Worm (Caenorhabditis elegans) whole organism, L2 larva: ENCODE data around the gene gst-7.

ENCODE experiments used
- C34F6.9 ChIP-seq: fragments of 150-350 bp; optimal IDR thresholded peaks from 2 replicates; lab custom pipeline; 2014; ENCODE audit warnings: missing biosample characterization, missing genetic modification characterization
- F13H6.1 ChIP-seq: sonication (generic microtip); optimal IDR thresholded peaks from 2 replicates; lab custom pipeline; 2016; ENCODE audit warnings: missing genetic modification characterization, missing compliant biosample characterization
- R02D3.7 ChIP-seq: fragments of 150-350 bp; optimal IDR thresholded peaks from 2 replicates; lab custom pipeline; 2014; ENCODE audit warnings: missing biosample characterization, missing genetic modification characterization
- Y55F3AM.14 ChIP-seq: fragments of 200-800 bp; sonication (Bioruptor generic); optimal IDR thresholded peaks from 2 replicates; lab custom pipeline; 2018; ENCODE audit warnings: mild to moderate bottlenecking, missing genetic modification characterization, missing compliant biosample characterization
- ZK546.5 ChIP-seq: sonication (generic microtip); optimal IDR thresholded peaks from 2 replicates; lab custom pipeline; 2017; ENCODE audit warnings: missing biosample characterization, missing genetic modification characterization
- alr-1 ChIP-seq: fragments of 150-350 bp; optimal IDR thresholded peaks from 2 replicates; lab custom pipeline; 2014; ENCODE audit warnings: missing biosample characterization, missing genetic modification characterization
- aly-2 ChIP-seq: fragments of 150-350 bp; optimal IDR thresholded peaks from 2 replicates; lab custom pipeline; 2014; ENCODE audit warnings: missing biosample characterization, missing genetic modification characterization
- ama-1 ChIP-seq: fragments of 150-350 bp; optimal IDR thresholded peaks from 2 replicates; lab custom pipeline; 2018; ENCODE audit warnings: inconsistent platforms
- blmp-1 ChIP-seq: sonication (generic microtip); optimal IDR thresholded peaks from 2 replicates; lab custom pipeline; 2017; ENCODE audit warnings: missing genetic modification characterization, mild to moderate bottlenecking, missing compliant biosample characterization, antibody characterized with exemption, moderate library complexity; ENCODE audit not compliant: insufficient read depth
- ceh-16 ChIP-seq: fragments of 150-350 bp; optimal IDR thresholded peaks from 2 replicates; lab custom pipeline; 2014; ENCODE audit warnings: missing biosample characterization, missing genetic modification characterization
- ceh-82 ChIP-seq: fragments of 150-350 bp; optimal IDR thresholded peaks from 2 replicates; lab custom pipeline; 2014; ENCODE audit warnings: missing biosample characterization, missing genetic modification characterization
- crh-2 ChIP-seq: sonication (generic microtip); optimal IDR thresholded peaks from 2 replicates; lab custom pipeline; 2017; ENCODE audit warnings: missing biosample characterization, missing genetic modification characterization
- dmd-4 ChIP-seq: sonication (generic microtip); optimal IDR thresholded peaks from 2 replicates; lab custom pipeline; 2017; ENCODE audit warnings: missing biosample characterization, missing genetic modification characterization
- egl-27 ChIP-seq: sonication (generic microtip); optimal IDR thresholded peaks from 3 replicates; lab custom pipeline; 2017; ENCODE audit warnings: missing biosample characterization, missing genetic modification reagents, missing genetic modification characterization
- elt-1 ChIP-seq: fragments of 150-350 bp; optimal IDR thresholded peaks from 2 replicates; lab custom pipeline; 2014; ENCODE audit warnings: missing biosample characterization, missing genetic modification characterization
- elt-3 ChIP-seq: sonication (generic microtip); optimal IDR thresholded peaks from 2 replicates; lab custom pipeline; 2017; ENCODE audit warnings: missing biosample characterization, missing genetic modification characterization
- fos-1 ChIP-seq: fragments of 150-350 bp; optimal IDR thresholded peaks from 2 replicates; lab custom pipeline; 2014; ENCODE audit warnings: missing biosample characterization, missing genetic modification characterization
- gmeb-1 ChIP-seq: fragments of 150-350 bp; optimal IDR thresholded peaks from 2 replicates; lab custom pipeline; 2014; ENCODE audit warnings: missing biosample characterization, missing genetic modification characterization
- lin-11 ChIP-seq: fragments of 150-350 bp; sonication (generic microtip); optimal IDR thresholded peaks from 2 replicates; lab custom pipeline; 2014; ENCODE audit warnings: missing biosample characterization, missing genetic modification characterization, inconsistent platforms, mixed read lengths
- lin-13 ChIP-seq: fragments of 150-350 bp; optimal IDR thresholded peaks from 2 replicates; lab custom pipeline; 2014; ENCODE audit warnings: missing biosample characterization, missing genetic modification reagents, missing genetic modification characterization
- lin-39 ChIP-seq: fragments of 150-350 bp; optimal IDR thresholded peaks from 2 replicates; lab custom pipeline; 2014; ENCODE audit warnings: missing biosample characterization, missing genetic modification reagents, missing genetic modification characterization
- lsy-2 ChIP-seq, 2 experiments: fragments of 150-350 bp in 1 of 2; sonication (generic microtip) in 1 of 2; optimal IDR thresholded peaks; 2 replicates each; lab custom pipeline; 2014 to 2017; ENCODE audit warnings: missing biosample characterization in 2 of 2, missing genetic modification characterization in 2 of 2
- mab-5 ChIP-seq: fragments of 150-350 bp; optimal IDR thresholded peaks from 2 replicates; lab custom pipeline; 2014; ENCODE audit warnings: missing biosample characterization, missing genetic modification characterization
- mbf-1 ChIP-seq: sonication (generic microtip); optimal IDR thresholded peaks from 2 replicates; lab custom pipeline; 2017; ENCODE audit warnings: missing biosample characterization, missing genetic modification characterization
- mdl-1 ChIP-seq, 2 experiments: fragments of 150-350 bp in 1 of 2; sonication (generic microtip) in 1 of 2; optimal IDR thresholded peaks; 2 replicates each; lab custom pipeline; 2017; ENCODE audit warnings: missing biosample characterization in 2 of 2, missing genetic modification characterization in 2 of 2
- nhr-10 ChIP-seq: sonication (generic microtip); optimal IDR thresholded peaks from 2 replicates; lab custom pipeline; 2017; ENCODE audit warnings: missing biosample characterization, missing genetic modification characterization
- nhr-11 ChIP-seq: fragments of 150-350 bp; optimal IDR thresholded peaks from 2 replicates; lab custom pipeline; 2014; ENCODE audit warnings: missing biosample characterization, missing genetic modification characterization
- nhr-12 ChIP-seq: fragments of 150-350 bp; optimal IDR thresholded peaks from 2 replicates; lab custom pipeline; 2014; ENCODE audit warnings: missing biosample characterization, missing genetic modification characterization
- nhr-129 ChIP-seq: fragments of 150-350 bp; optimal IDR thresholded peaks from 2 replicates; lab custom pipeline; 2014; ENCODE audit warnings: missing biosample characterization, missing genetic modification characterization
- nhr-21 ChIP-seq: fragments of 150-350 bp; optimal IDR thresholded peaks from 2 replicates; lab custom pipeline; 2014; ENCODE audit warnings: missing biosample characterization, missing genetic modification characterization
- nhr-23 ChIP-seq: fragments of 150-350 bp; optimal IDR thresholded peaks from 2 replicates; lab custom pipeline; 2014; ENCODE audit warnings: missing biosample characterization, missing genetic modification reagents, missing genetic modification characterization
- nhr-237 ChIP-seq: fragments of 150-350 bp; optimal IDR thresholded peaks from 2 replicates; lab custom pipeline; 2014; ENCODE audit warnings: missing biosample characterization, missing genetic modification characterization
- nhr-25 ChIP-seq: fragments of 150-350 bp; sonication (generic microtip); optimal IDR thresholded peaks from 3 replicates; lab custom pipeline; 2014; ENCODE audit warnings: missing biosample characterization, missing genetic modification characterization
- nhr-6 ChIP-seq: fragments of 150-350 bp; optimal IDR thresholded peaks from 2 replicates; lab custom pipeline; 2014; ENCODE audit warnings: missing biosample characterization, missing genetic modification characterization
- nhr-77 ChIP-seq: fragments of 150-350 bp; optimal IDR thresholded peaks from 2 replicates; lab custom pipeline; 2014; ENCODE audit warnings: missing biosample characterization, missing genetic modification characterization
- peb-1 ChIP-seq: fragments of 150-350 bp; optimal IDR thresholded peaks from 2 replicates; lab custom pipeline; 2014; ENCODE audit warnings: missing biosample characterization, missing genetic modification characterization
- sem-4 ChIP-seq: fragments of 150-350 bp; optimal IDR thresholded peaks from 2 replicates; lab custom pipeline; 2014; ENCODE audit warnings: missing biosample characterization, missing genetic modification reagents, missing genetic modification characterization
- skn-1 ChIP-seq: sonication (generic microtip); optimal IDR thresholded peaks from 2 replicates; lab custom pipeline; 2017; ENCODE audit warnings: missing biosample characterization, missing genetic modification characterization
- sma-3 ChIP-seq: sonication (generic microtip); optimal IDR thresholded peaks from 2 replicates; lab custom pipeline; 2016; ENCODE audit warnings: missing genetic modification reagents, missing genetic modification characterization, missing compliant biosample characterization
- sma-9 ChIP-seq, 2 experiments: fragments of 150-350 bp in 1 of 2; sonication (generic microtip) in 1 of 2; optimal IDR thresholded peaks; 2 replicates each; lab custom pipeline; 2014 to 2016; ENCODE audit warnings: missing genetic modification characterization in 2 of 2, mild to moderate bottlenecking in 1 of 2, missing biosample characterization in 1 of 2, missing compliant biosample characterization in 1 of 2, missing genetic modification reagents in 1 of 2, moderate library complexity in 1 of 2
- snpc-4 ChIP-seq: fragments of 150-350 bp; optimal IDR thresholded peaks from 2 replicates; lab custom pipeline; 2014; ENCODE audit warnings: missing biosample characterization, missing genetic modification characterization
- unc-39 ChIP-seq: fragments of 150-350 bp; optimal IDR thresholded peaks from 2 replicates; lab custom pipeline; 2014; ENCODE audit warnings: missing biosample characterization, missing genetic modification characterization
- unc-55 ChIP-seq: fragments of 150-350 bp; sonication (generic microtip); optimal IDR thresholded peaks from 3 replicates; lab custom pipeline; 2014; ENCODE audit warnings: missing biosample characterization, missing genetic modification reagents, missing genetic modification characterization
- unc-62 ChIP-seq: fragments of 150-350 bp; optimal IDR thresholded peaks from 2 replicates; lab custom pipeline; 2014; ENCODE audit warnings: missing biosample characterization, missing genetic modification reagents, missing genetic modification characterization
- zag-1 ChIP-seq: fragments of 150-350 bp; optimal IDR thresholded peaks from 2 replicates; lab custom pipeline; 2014; ENCODE audit warnings: missing biosample characterization, missing genetic modification characterization
- ztf-1 ChIP-seq: fragments of 200-800 bp; sonication (Bioruptor generic); conservative IDR thresholded peaks from 2 replicates; pipeline ENCODE4 v1.3.6; 2022; ENCODE audit warnings: missing genetic modification characterization, missing compliant biosample characterization
- ztf-11 ChIP-seq: sonication (generic microtip); optimal IDR thresholded peaks from 2 replicates; lab custom pipeline; 2017; ENCODE audit warnings: missing biosample characterization, missing genetic modification characterization
- ztf-4 ChIP-seq: fragments of 150-350 bp; optimal IDR thresholded peaks from 2 replicates; lab custom pipeline; 2014; ENCODE audit warnings: missing biosample characterization, missing genetic modification characterization

gst-7 gene

ce11 chrII:4905331-4905730 lies 23.5 kb downstream of the gst-7 start:
- TF ChIP-seq Y55F3AM.14 (GFP tag; lab: Kevin White, UChicago) = no peak
- no peak for TF ChIP-seq ceh-16 (tag; lab: Kevin White, UChicago)
- no peak for TF ChIP-seq nhr-12 (tag; lab: Kevin White, UChicago)
- no peak for TF ChIP-seq nhr-23
- no peak for TF ChIP-seq blmp-1
- no peak for TF ChIP-seq ama-1 (lab: Kevin White, UChicago)
- TF ChIP-seq peb-1 = no peak
- TF ChIP-seq lin-13 (GFP tag; lab: Kevin White, UChicago) = no peak
- TF ChIP-seq C34F6.9 (tag; lab: Kevin White, UChicago) = no peak
- no peak for TF ChIP-seq elt-1
- TF ChIP-seq ztf-1 (GFP tag; lab: Robert Waterston, UW) = no peak
- TF ChIP-seq aly-2 (tag; lab: Kevin White, UChicago) = no peak
- no peak for TF ChIP-seq lin-11 (tag; lab: Kevin White, UChicago)
- TF ChIP-seq ceh-82 (tag; lab: Kevin White, UChicago) = no peak

- TF ChIP-seq mab-5 (tag; lab: Kevin White, UChicago) (no peak), nhr-129 (tag; lab: Kevin White, UChicago) (no peak)
Measured at ce11 chrII:4905883-4906282, 24.0 kb downstream of the gst-7 start.

DNA sequence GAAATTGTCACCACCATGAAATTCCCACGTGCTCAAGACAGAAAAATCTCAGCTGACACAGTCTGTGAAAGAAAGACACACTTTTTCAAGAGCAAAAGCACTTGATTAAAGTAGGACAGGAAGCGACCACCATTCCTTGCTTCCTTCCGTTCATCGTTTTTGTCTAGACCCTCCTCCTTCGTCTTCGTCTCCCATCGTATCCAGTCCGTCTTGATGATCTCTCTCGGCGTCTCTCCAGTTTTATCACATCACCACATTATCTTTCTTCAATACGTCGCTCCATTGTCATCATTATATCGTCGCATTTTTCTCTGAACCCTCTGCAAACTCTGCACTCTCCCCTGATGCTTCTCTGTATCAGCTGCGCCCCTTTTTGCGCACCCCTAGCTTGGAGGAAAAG lies 26.3 kb downstream of the gst-7 start:
- TF ChIP-seq dmd-4 (tag; lab: Kevin White, UChicago) (no peak), elt-1 (no peak), blmp-1 (no peak), ama-1 (lab: Kevin White, UChicago) (no peak), sma-9 (GFP tag; optimal IDR thresholded peaks at IDR 0.05; lab: Kevin White, UChicago) (peak; percentile 25), sma-9 (tag; optimal IDR thresholded peaks at IDR 0.05; lab: Kevin White, UChicago) (no peak), unc-62 (no peak), lin-13 (GFP tag; lab: Kevin White, UChicago) (no peak), lin-11 (tag; lab: Kevin White, UChicago) (no peak), unc-39 (no peak), nhr-77 (no peak), ztf-4 (peak; percentile 25), zag-1 (peak; percentile 22), snpc-4 (tag; lab: Kevin White, UChicago) (no peak), mab-5 (tag; lab: Kevin White, UChicago) (no peak), nhr-12 (tag; lab: Kevin White, UChicago) (no peak), crh-2 (tag; lab: Kevin White, UChicago) (no peak), lsy-2 (tag; optimal IDR thresholded peaks at IDR 0.05; lab: Kevin White, UChicago) (peak in 1 of 2 experiments; percentile 25), gmeb-1 (no peak), nhr-6 (tag; lab: Kevin White, UChicago) (no peak), fos-1 (tag; lab: Kevin White, UChicago) (peak; percentile 10), ceh-16 (tag; lab: Kevin White, UChicago) (no peak), ceh-82 (tag; lab: Kevin White, UChicago) (no peak), nhr-237 (tag; lab: Kevin White, UChicago) (no peak), nhr-10 (tag; lab: Kevin White, UChicago) (no peak), aly-2 (tag; lab: Kevin White, UChicago) (no peak), nhr-21 (no peak), ZK546.5 (no peak), nhr-11 (tag; lab: Kevin White, UChicago) (no peak), mbf-1 (no peak), unc-55 (GFP tag; lab: Kevin White, UChicago) (peak; percentile 62), nhr-23 (no peak), egl-27 (tag; lab: Kevin White, UChicago) (no peak), peb-1 (no peak), sem-4 (no peak), sma-3 (GFP tag; lab: Kevin White, UChicago) (peak; percentile 7), ztf-11 (tag; lab: Kevin White, UChicago) (no peak), Y55F3AM.14 (GFP tag; lab: Kevin White, UChicago) (peak; percentile 18), lin-39 (no peak), F13H6.1 (tag; lab: Kevin White, UChicago) (peak; percentile 28), skn-1 (tag; lab: Kevin White, UChicago) (no peak), C34F6.9 (tag; lab: Kevin White, UChicago) (peak; percentile 40), ztf-1 (GFP tag; lab: Robert Waterston, UW) (no peak), elt-3 (no peak), nhr-25 (tag; lab: Kevin White, UChicago) (no peak), mdl-1 (tag; optimal IDR thresholded peaks at IDR 0.05; lab: Kevin White, UChicago) (no peak), alr-1 (no peak), nhr-129 (tag; lab: Kevin White, UChicago) (peak; percentile 43), R02D3.7 (no peak)
